Worm (Caenorhabditis elegans): Measurements from ENCODE around the gene acox-1.5.

DNA sequence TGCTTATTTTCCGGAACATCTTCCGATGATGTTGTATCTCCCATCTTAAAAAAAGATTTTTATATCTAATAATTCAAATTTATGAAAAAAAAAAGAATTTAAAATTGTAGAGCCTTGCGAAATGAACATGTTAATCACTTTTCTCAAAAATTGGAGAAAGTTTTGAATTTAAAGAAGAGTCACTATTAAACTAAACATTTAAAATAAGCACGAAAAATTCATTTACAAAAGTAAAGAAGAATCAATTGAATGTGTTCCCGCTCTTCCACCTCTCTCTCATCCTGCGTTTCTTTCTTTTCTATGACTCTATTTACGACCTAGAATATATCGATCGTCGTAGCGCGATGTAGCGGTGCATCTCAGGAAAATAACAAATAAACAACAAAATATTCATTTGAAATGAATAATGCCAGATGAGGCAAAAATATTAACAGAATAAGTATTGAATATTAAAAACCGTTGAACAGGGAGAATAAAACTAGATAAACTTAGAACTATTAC is 53.3 kb downstream of the acox-1.5 start, which contains the start of gene ZK1098.3:
- TF ChIP-seq flt-1 (GFP tag; IDR thresholded peaks at IDR 0.05): no peak
- no peak for TF ChIP-seq ets-7 (tag; optimal IDR thresholded peaks at IDR 0.05)
- TF ChIP-seq F13C5.2 (tag; optimal IDR thresholded peaks at IDR 0.05): no peak
- TF ChIP-seq aly-1 (tag; optimal IDR thresholded peaks at IDR 0.05): no peak
- no peak for TF ChIP-seq ama-1 (optimal IDR thresholded peaks at IDR 0.05)
- no peak for TF ChIP-seq scrt-1 (GFP tag; IDR thresholded peaks at IDR 0.05)
- no peak for TF ChIP-seq ceh-13 (GFP tag; optimal IDR thresholded peaks at IDR 0.05)
- no peak for TF ChIP-seq pes-1 (GFP tag; IDR thresholded peaks at IDR 0.05)
- no peak for TF ChIP-seq sea-1 (GFP tag; conservative IDR thresholded peaks at IDR 0.05)
- TF ChIP-seq hmg-4 (GFP tag; optimal IDR thresholded peaks at IDR 0.05): no peak
- TF ChIP-seq hmbx-1 (tag; optimal IDR thresholded peaks at IDR 0.05): no peak
- no peak for TF ChIP-seq tbx-11 (GFP tag; IDR thresholded peaks at IDR 0.05)
- no peak for TF ChIP-seq tbx-37 (GFP tag; conservative IDR thresholded peaks at IDR 0.05)
